Worm (Caenorhabditis elegans) whole organism, L1 larva: ENCODE data around the gene popl-5.

Experiments
- C04F5.9 ChIP-seq: sonication (generic microtip); optimal IDR thresholded peaks from 2 replicates; lab custom pipeline; 2016; ENCODE audit warnings: missing genetic modification characterization, missing compliant biosample characterization
- C16A3.4 ChIP-seq: fragments of 150-350 bp; optimal IDR thresholded peaks from 2 replicates; lab custom pipeline; 2014; ENCODE audit warnings: missing biosample characterization, missing genetic modification characterization
- F16B12.6 ChIP-seq: fragments of 150-350 bp; optimal IDR thresholded peaks from 2 replicates; lab custom pipeline; 2014; ENCODE audit warnings: missing biosample characterization, missing genetic modification characterization
- aha-1 ChIP-seq: fragments of 150-350 bp; optimal IDR thresholded peaks from 2 replicates; lab custom pipeline; 2014; ENCODE audit warnings: missing biosample characterization, missing genetic modification characterization
- alr-1 ChIP-seq: fragments of 200-800 bp; sonication (Bioruptor generic); optimal IDR thresholded peaks from 2 replicates; lab custom pipeline; 2018; ENCODE audit warnings: borderline replicate concordance, mild to moderate bottlenecking, missing genetic modification characterization, missing compliant biosample characterization
- blmp-1 ChIP-seq: fragments of 150-350 bp; optimal IDR thresholded peaks from 2 replicates; lab custom pipeline; 2014; ENCODE audit warnings: missing biosample characterization, missing genetic modification characterization
- ceh-63 ChIP-seq: fragments of 200-800 bp; sonication (Bioruptor generic); optimal IDR thresholded peaks from 2 replicates; lab custom pipeline; 2018; ENCODE audit warnings: mild to moderate bottlenecking, missing genetic modification characterization, missing compliant biosample characterization
- ceh-8 ChIP-seq: fragments of 200-800 bp; sonication (Bioruptor generic); optimal IDR thresholded peaks from 2 replicates; lab custom pipeline; 2018; ENCODE audit warnings: mild to moderate bottlenecking, missing genetic modification characterization, moderate library complexity, missing compliant biosample characterization
- ceh-82 ChIP-seq, 3 experiments: fragments of 150-350 bp in 1 of 3; sonication (generic microtip) in 2 of 3; optimal IDR thresholded peaks; 2 replicates each; lab custom pipeline; 2014 to 2017; ENCODE audit warnings: missing biosample characterization in 3 of 3, missing genetic modification characterization in 3 of 3
- ceh-88 ChIP-seq: fragments of 200-800 bp; sonication (Bioruptor generic); IDR thresholded peaks from 2 replicates; pipeline ENCODE4 v1.3.6; 2022; ENCODE audit warnings: missing genetic modification characterization, missing compliant biosample characterization
- ces-1 ChIP-seq: fragments of 150-350 bp; optimal IDR thresholded peaks from 2 replicates; lab custom pipeline; 2014; ENCODE audit warnings: missing biosample characterization, missing genetic modification reagents, missing genetic modification characterization
- dpl-1 ChIP-seq, 3 experiments: fragments of 150-350 bp in 2 of 3; sonication (generic microtip) in 1 of 3; optimal IDR thresholded peaks; 2 replicates each; lab custom pipeline; 2014 to 2017; ENCODE audit warnings: missing biosample characterization in 3 of 3, missing genetic modification characterization in 3 of 3, missing genetic modification reagents in 3 of 3
- dsc-1 ChIP-seq: sonication (generic microtip); optimal IDR thresholded peaks from 2 replicates; lab custom pipeline; 2016; ENCODE audit warnings: mild to moderate bottlenecking, missing genetic modification characterization, missing compliant biosample characterization
- efl-1 ChIP-seq, 4 experiments: fragments of 150-350 bp; optimal IDR thresholded peaks in 3 of 4; peaks in 1 of 4; 1 replicate in 1 of 4; 2 replicates in 3 of 4; lab custom pipeline; 2014; ENCODE audit warnings: missing biosample characterization in 2 of 4, missing genetic modification characterization in 2 of 4, missing genetic modification reagents in 2 of 4
- efl-3 ChIP-seq: fragments of 200-800 bp; sonication (Bioruptor generic); optimal IDR thresholded peaks from 2 replicates; lab custom pipeline; 2018; ENCODE audit warnings: mild to moderate bottlenecking, missing genetic modification characterization, missing compliant biosample characterization
- egl-13 ChIP-seq: sonication (generic microtip); optimal IDR thresholded peaks from 2 replicates; lab custom pipeline; 2016; ENCODE audit warnings: missing genotype, missing genetic modification reagents, missing genetic modification characterization, missing compliant biosample characterization
- egl-27 ChIP-seq, 2 experiments: fragments of 150-350 bp in 1 of 2; sonication (generic microtip); optimal IDR thresholded peaks; 3 replicates each; lab custom pipeline; 2017 to 2018; ENCODE audit warnings: missing biosample characterization in 2 of 2, missing genetic modification characterization in 2 of 2, missing genetic modification reagents in 2 of 2
- ets-5 ChIP-seq: fragments of 200-800 bp; sonication (Bioruptor generic); IDR thresholded peaks from 2 replicates; pipeline ENCODE4 v1.3.6; 2022; ENCODE audit warnings: missing genetic modification characterization, missing compliant biosample characterization
- fkh-8 ChIP-seq: sonication (generic microtip); optimal IDR thresholded peaks from 2 replicates; lab custom pipeline; 2016; ENCODE audit warnings: mild to moderate bottlenecking, missing genetic modification characterization, missing compliant biosample characterization
- hlh-4 ChIP-seq: sonication (generic microtip); optimal IDR thresholded peaks from 2 replicates; lab custom pipeline; 2016; ENCODE audit warnings: mild to moderate bottlenecking, missing genetic modification characterization, missing compliant biosample characterization
- hpl-2 ChIP-seq: fragments of 150-350 bp; optimal IDR thresholded peaks from 2 replicates; lab custom pipeline; 2014; ENCODE audit warnings: missing biosample characterization, missing genetic modification reagents, missing genetic modification characterization
- irx-1 ChIP-seq: sonication (generic microtip); optimal IDR thresholded peaks from 2 replicates; lab custom pipeline; 2016; ENCODE audit warnings: missing genetic modification characterization, missing compliant biosample characterization
- isw-1 ChIP-seq: fragments of 200-800 bp; sonication (Bioruptor generic); IDR thresholded peaks from 2 replicates; pipeline ENCODE4 v1.3.6; 2022; ENCODE audit warnings: missing genetic modification characterization, missing compliant biosample characterization
- jun-1 ChIP-seq: fragments of 150-350 bp; optimal IDR thresholded peaks from 2 replicates; lab custom pipeline; 2014; ENCODE audit warnings: missing biosample characterization, missing genetic modification reagents, missing genetic modification characterization
- lin-15B ChIP-seq: fragments of 150-350 bp; sonication (generic microtip); optimal IDR thresholded peaks from 3 replicates; lab custom pipeline; 2014; ENCODE audit warnings: missing biosample characterization, missing genetic modification characterization
- lin-35 ChIP-seq, 2 experiments: fragments of 150-350 bp; optimal IDR thresholded peaks; 2 replicates each; lab custom pipeline; 2014; ENCODE audit warnings: missing biosample characterization in 2 of 2, missing genetic modification characterization in 2 of 2, missing genetic modification reagents in 2 of 2
- lsy-2 ChIP-seq, 2 experiments: fragments of 150-350 bp; optimal IDR thresholded peaks; 2 replicates each; lab custom pipeline; 2014; ENCODE audit warnings: missing biosample characterization in 2 of 2, missing genetic modification characterization in 2 of 2
- mab-9 ChIP-seq: fragments of 200-800 bp; sonication (Bioruptor generic); IDR thresholded peaks from 2 replicates; pipeline ENCODE4 v1.3.6; 2022; ENCODE audit warnings: missing genetic modification reagents, missing genetic modification characterization, missing compliant biosample characterization
- mdl-1 ChIP-seq, 2 experiments: fragments of 150-350 bp; optimal IDR thresholded peaks; 2 replicates each; lab custom pipeline; 2014 to 2017; ENCODE audit warnings: missing biosample characterization in 2 of 2, missing genetic modification characterization in 2 of 2, inconsistent platforms in 1 of 2
- mef-2 ChIP-seq: fragments of 150-350 bp; optimal IDR thresholded peaks from 2 replicates; lab custom pipeline; 2014; ENCODE audit warnings: missing biosample characterization, missing genetic modification characterization
- nhr-11 ChIP-seq: fragments of 150-350 bp; optimal IDR thresholded peaks from 2 replicates; lab custom pipeline; 2014; ENCODE audit warnings: missing biosample characterization, missing genetic modification characterization
- nhr-12 ChIP-seq: sonication (generic microtip); optimal IDR thresholded peaks from 2 replicates; lab custom pipeline; 2017; ENCODE audit warnings: missing biosample characterization, missing genetic modification characterization
- nhr-20 ChIP-seq: sonication (generic microtip); optimal IDR thresholded peaks from 2 replicates; lab custom pipeline; 2016; ENCODE audit warnings: mild to moderate bottlenecking, missing genetic modification characterization, missing compliant biosample characterization
- nhr-77 ChIP-seq: fragments of 150-350 bp; optimal IDR thresholded peaks from 2 replicates; lab custom pipeline; 2014; ENCODE audit warnings: missing biosample characterization, missing genetic modification characterization
- nhr-84 ChIP-seq: sonication (generic microtip); optimal IDR thresholded peaks from 2 replicates; lab custom pipeline; 2017; ENCODE audit warnings: missing biosample characterization, missing genetic modification characterization
- nhr-90 ChIP-seq: sonication (generic microtip); optimal IDR thresholded peaks from 2 replicates; lab custom pipeline; 2016; ENCODE audit warnings: mild to moderate bottlenecking, missing genetic modification characterization, missing compliant biosample characterization; ENCODE audit not compliant: poor library complexity
- pax-3 ChIP-seq: fragments of 200-800 bp; sonication (Bioruptor generic); optimal IDR thresholded peaks from 2 replicates; lab custom pipeline; 2018; ENCODE audit warnings: mild to moderate bottlenecking, missing genetic modification characterization, moderate library complexity, missing compliant biosample characterization
- rnt-1 ChIP-seq: sonication (generic microtip); optimal IDR thresholded peaks from 2 replicates; lab custom pipeline; 2016; ENCODE audit warnings: mild to moderate bottlenecking, missing genetic modification characterization, moderate library complexity, missing compliant biosample characterization
- snpc-4 ChIP-seq: fragments of 150-350 bp; optimal IDR thresholded peaks from 2 replicates; lab custom pipeline; 2014; ENCODE audit warnings: missing biosample characterization, missing genetic modification characterization
- sptf-1 ChIP-seq: fragments of 150-350 bp; optimal IDR thresholded peaks from 2 replicates; lab custom pipeline; 2014; ENCODE audit warnings: missing biosample characterization, missing genetic modification characterization
- sup-37 ChIP-seq: fragments of 200-800 bp; sonication (Bioruptor generic); optimal IDR thresholded peaks from 2 replicates; lab custom pipeline; 2018; ENCODE audit warnings: mild to moderate bottlenecking, missing genetic modification characterization, missing compliant biosample characterization
- swsn-7 ChIP-seq: sonication (generic microtip); optimal IDR thresholded peaks from 2 replicates; lab custom pipeline; 2016; ENCODE audit warnings: missing genetic modification characterization, missing compliant biosample characterization
- tbx-2 ChIP-seq: sonication (generic microtip); optimal IDR thresholded peaks from 2 replicates; lab custom pipeline; 2016; ENCODE audit warnings: missing genetic modification characterization, missing compliant biosample characterization
- tlp-1 ChIP-seq: fragments of 150-350 bp; optimal IDR thresholded peaks from 2 replicates; lab custom pipeline; 2014; ENCODE audit warnings: missing biosample characterization, missing genetic modification characterization
- unc-62 ChIP-seq: fragments of 150-350 bp; optimal IDR thresholded peaks from 2 replicates; lab custom pipeline; 2014; ENCODE audit warnings: missing biosample characterization, missing genetic modification reagents, missing genetic modification characterization
- vab-15 ChIP-seq: sonication (generic microtip); optimal IDR thresholded peaks from 2 replicates; lab custom pipeline; 2017; ENCODE audit warnings: missing genotype, mild to moderate bottlenecking, missing genetic modification characterization, missing compliant biosample characterization
- zag-1 ChIP-seq: fragments of 150-350 bp; optimal IDR thresholded peaks from 2 replicates; lab custom pipeline; 2014; ENCODE audit warnings: missing biosample characterization, missing genetic modification characterization

popl-5 gene

DNA sequence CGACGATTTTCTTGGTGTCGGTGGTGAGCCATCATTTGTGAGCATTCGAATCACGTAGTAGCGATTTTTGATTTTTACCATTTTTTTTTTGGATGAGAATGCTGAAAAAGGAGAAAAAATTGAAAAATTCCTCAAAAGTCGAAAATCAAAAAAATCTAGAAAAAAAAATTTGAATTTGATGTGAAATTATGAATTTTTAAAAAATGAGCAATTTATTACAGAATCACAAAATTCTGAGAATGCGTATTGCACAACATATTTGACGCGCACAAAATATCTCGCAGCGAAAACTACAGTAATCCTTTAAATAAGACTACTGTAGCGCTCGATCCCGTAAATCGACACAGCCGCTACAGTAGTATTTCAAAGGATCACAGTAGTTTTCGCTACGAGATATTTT, at the start of gene popl-5:
Gene popl-5 (minus strand): TSS at position 101 of the 400 bp plus-strand sequence.
- no peak for TF ChIP-seq ceh-8 (GFP tag; lab: Kevin White, UChicago)
- TF ChIP-seq pax-3 (tag; lab: Kevin White, UChicago) = no peak
- no peak for TF ChIP-seq sup-37 (GFP tag; lab: Kevin White, UChicago)
- TF ChIP-seq nhr-84 = no peak
- TF ChIP-seq vab-15 (tag; lab: Kevin White, UChicago) = no peak
- TF ChIP-seq rnt-1 (tag; lab: Kevin White, UChicago) = no peak

DNA sequence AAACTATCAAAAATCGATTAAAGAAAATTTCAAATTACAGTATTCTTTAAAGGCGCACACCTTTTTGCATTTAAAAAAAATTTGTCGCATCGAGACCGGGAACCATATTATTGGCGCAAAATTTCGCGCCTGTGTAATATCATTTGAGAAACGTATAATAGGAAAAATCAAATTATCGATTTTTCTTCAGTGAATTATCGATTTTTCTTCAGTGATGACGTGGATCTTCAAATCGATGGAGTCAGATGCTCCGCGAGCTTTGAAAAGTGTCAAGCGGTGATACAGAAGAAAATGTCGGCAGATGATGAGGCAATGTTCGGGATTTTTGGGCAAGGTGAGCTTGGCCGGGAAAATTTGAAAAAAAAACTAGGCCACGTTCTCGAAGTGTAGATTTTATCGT, 48.3 kb upstream of the popl-5 start:
- TF ChIP-seq nhr-90 (no peak), ets-5 (GFP tag; lab: Robert Waterston, UW) (no peak), ceh-82 (tag; optimal IDR thresholded peaks at IDR 0.05; lab: Kevin White, UChicago) (no peak), nhr-77 (tag; lab: Kevin White, UChicago) (no peak), nhr-20 (no peak), mef-2 (no peak), egl-27 (tag; optimal IDR thresholded peaks at IDR 0.05; lab: Kevin White, UChicago) (no peak)

DNA sequence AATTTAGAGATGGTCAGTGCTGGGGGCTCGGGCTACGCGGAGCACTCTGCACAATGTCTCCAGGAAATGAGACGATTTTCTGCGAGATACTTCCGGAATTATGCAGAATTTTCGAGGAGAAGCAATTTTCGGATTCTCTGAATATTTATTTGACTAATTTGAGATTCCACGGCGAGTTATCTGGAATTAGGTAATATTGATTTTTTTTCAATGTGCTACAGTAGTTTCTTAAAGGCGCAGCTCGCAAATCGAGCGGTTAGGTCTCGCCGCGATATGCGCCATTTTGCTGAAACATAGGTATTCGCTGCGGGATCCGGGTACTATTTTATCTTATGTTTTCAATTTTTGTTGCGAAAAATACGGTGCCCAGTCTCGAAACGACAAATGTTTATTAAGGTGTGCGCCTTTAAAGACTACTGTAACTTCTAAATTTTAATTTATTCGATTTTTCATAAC, 47.5 kb upstream of the popl-5 start, which contains the start of gene nrps-1:
Gene nrps-1 (plus strand): TSS at position 51 of the 456 bp plus-strand sequence.
- no peak for TF ChIP-seq alr-1 (tag; lab: Kevin White, UChicago)
- TF ChIP-seq nhr-11 (tag; lab: Kevin White, UChicago) = no peak
- TF ChIP-seq mab-9 = no peak
- no peak for TF ChIP-seq egl-13 (tag; lab: Kevin White, UChicago)
- no peak for TF ChIP-seq hlh-4 (tag; lab: Kevin White, UChicago)
- TF ChIP-seq tlp-1 (tag; lab: Kevin White, UChicago) = no peak
- no peak for TF ChIP-seq ceh-63 (GFP tag; lab: Kevin White, UChicago)
- no peak for TF ChIP-seq C04F5.9 (tag; lab: Kevin White, UChicago)
- no peak for TF ChIP-seq ceh-88 (GFP tag; lab: Robert Waterston, UW)
- no peak for TF ChIP-seq zag-1 (tag; lab: Kevin White, UChicago)
- no peak for TF ChIP-seq ces-1 (GFP tag; lab: Kevin White, UChicago)
- TF ChIP-seq jun-1 (tag; lab: Kevin White, UChicago) = no peak
- TF ChIP-seq snpc-4 (tag; lab: Kevin White, UChicago) = no peak
- no peak for TF ChIP-seq ceh-82 (tag; optimal IDR thresholded peaks at IDR 0.05; lab: Kevin White, UChicago)

ce11 chrIII:11526396-11526795, 39.3 kb upstream of the popl-5 start, which contains the start of gene xpb-1:
TSS of gene xpb-1 (plus strand) at chrIII:11526657.
- TF ChIP-seq efl-1 (optimal IDR thresholded peaks at IDR 0.05; lab: Kevin White, UChicago) = peak; percentile 32 to 59
- TF ChIP-seq efl-1 (GFP tag; optimal IDR thresholded peaks at IDR 0.05 in 1 of 2; lab: Kevin White, UChicago) = peak; percentile 65 to 94
- TF ChIP-seq sptf-1 (tag; lab: Kevin White, UChicago) = no peak
- peak; percentile 1 for TF ChIP-seq tbx-2 (tag; lab: Kevin White, UChicago)
- no peak for TF ChIP-seq efl-3 (GFP tag; lab: Kevin White, UChicago)
- TF ChIP-seq pax-3 (tag; lab: Kevin White, UChicago) = no peak
- TF ChIP-seq irx-1 = peak; percentile 6
- peak; percentile 32 for TF ChIP-seq blmp-1 (tag; lab: Kevin White, UChicago)
- no peak for TF ChIP-seq swsn-7 (tag; lab: Kevin White, UChicago)
- TF ChIP-seq F16B12.6 (tag; lab: Kevin White, UChicago) = peak; percentile 83
- peak; percentile 5 for TF ChIP-seq C04F5.9 (tag; lab: Kevin White, UChicago)
- no peak for TF ChIP-seq fkh-8 (tag; lab: Kevin White, UChicago)
- TF ChIP-seq zag-1 (tag; lab: Kevin White, UChicago) = no peak
- TF ChIP-seq nhr-11 (tag; lab: Kevin White, UChicago) = no peak
- no peak for TF ChIP-seq rnt-1 (tag; lab: Kevin White, UChicago)
- TF ChIP-seq sup-37 (GFP tag; lab: Kevin White, UChicago) = no peak
- peak; percentile 8 for TF ChIP-seq C16A3.4 (tag; lab: Kevin White, UChicago)
- TF ChIP-seq dsc-1 = peak; percentile 8
- peak; percentile 33 to 56 for TF ChIP-seq lsy-2 (tag; optimal IDR thresholded peaks at IDR 0.05; lab: Kevin White, UChicago)
- TF ChIP-seq lin-15B (tag; lab: Kevin White, UChicago) = no peak
- no peak for TF ChIP-seq mdl-1 (tag; optimal IDR thresholded peaks at IDR 0.05; lab: Kevin White, UChicago)
- no peak for TF ChIP-seq isw-1 (GFP tag; lab: Robert Waterston, UW)
- TF ChIP-seq hpl-2 (GFP tag; lab: Kevin White, UChicago) = no peak
- TF ChIP-seq nhr-12 (tag; lab: Kevin White, UChicago) = no peak
- TF ChIP-seq dpl-1 (GFP tag; optimal IDR thresholded peaks at IDR 0.05; lab: Kevin White, UChicago) = peak; percentile 21 to 60 (median 45)
- TF ChIP-seq lin-35 (GFP tag; optimal IDR thresholded peaks at IDR 0.05; lab: Kevin White, UChicago) = peak; percentile 36 to 58
- no peak for TF ChIP-seq unc-62 (GFP tag; lab: Kevin White, UChicago)
- no peak for TF ChIP-seq ceh-8 (GFP tag; lab: Kevin White, UChicago)
- TF ChIP-seq aha-1 (tag; lab: Kevin White, UChicago) = no peak
